Fruit fly (Drosophila melanogaster) whole organism, embryonic: ENCODE measurements around the gene bon.

Source experiments
- Asciz ChIP-seq: fragments of 200-800 bp; sonication (Bioruptor generic); optimal IDR thresholded peaks from 2 replicates; lab custom pipeline; 2017; ENCODE audit warnings: missing biosample characterization, mild to moderate bottlenecking, missing genetic modification characterization, missing genetic modification reagents
- Bgb ChIP-seq: fragments of 200-800 bp; sonication (Bioruptor generic); IDR thresholded peaks from 2 replicates; pipeline ENCODE4 v1.3.6; 2022; ENCODE audit warnings: missing biosample characterization, missing genetic modification characterization; ENCODE audit not compliant: partially characterized antibody
- CG10209 ChIP-seq: fragments of 200-800 bp; sonication (Bioruptor generic); optimal IDR thresholded peaks from 3 replicates; lab custom pipeline; 2017; ENCODE audit warnings: missing biosample characterization, mild to moderate bottlenecking, missing genetic modification characterization, missing genetic modification reagents
- CG1024 ChIP-seq: fragments of 200-800 bp; sonication (Bioruptor generic); IDR thresholded peaks from 2 replicates; pipeline ENCODE4 v1.3.6; 2022; ENCODE audit warnings: missing biosample characterization, missing genetic modification characterization
- CG10274 ChIP-seq: fragments of 200-800 bp; sonication (Bioruptor generic); optimal IDR thresholded peaks from 3 replicates; lab custom pipeline; 2017; ENCODE audit warnings: missing biosample characterization, mild to moderate bottlenecking, missing genetic modification characterization
- CG10979 ChIP-seq: fragments of 200-800 bp; sonication (Bioruptor generic); optimal IDR thresholded peaks from 2 replicates; lab custom pipeline; 2018; ENCODE audit warnings: missing biosample characterization, mild to moderate bottlenecking, missing genetic modification characterization, moderate library complexity
- CG12219 ChIP-seq: fragments of 200-800 bp; sonication (Bioruptor generic); optimal IDR thresholded peaks from 3 replicates; lab custom pipeline; 2018; ENCODE audit warnings: missing biosample characterization, mild to moderate bottlenecking, missing genetic modification characterization
- CG12391 ChIP-seq: fragments of 200-800 bp; sonication (Bioruptor generic); optimal IDR thresholded peaks from 3 replicates; lab custom pipeline; 2018; ENCODE audit warnings: missing biosample characterization, mild to moderate bottlenecking, missing genetic modification characterization, moderate library complexity
- CG15696 ChIP-seq: fragments of 200-800 bp; sonication (Bioruptor generic); optimal IDR thresholded peaks from 2 replicates; lab custom pipeline; 2019; ENCODE audit warnings: missing biosample characterization, mild to moderate bottlenecking, missing genetic modification characterization, moderate library complexity
- CG17912 ChIP-seq: fragments of 200-800 bp; sonication (Bioruptor generic); optimal IDR thresholded peaks from 2 replicates; lab custom pipeline; 2018; ENCODE audit warnings: missing biosample characterization, mild to moderate bottlenecking, missing genetic modification characterization
- CG2199 ChIP-seq: fragments of 200-800 bp; sonication (Bioruptor generic); IDR thresholded peaks from 3 replicates; pipeline ENCODE4 v1.3.6; 2022; ENCODE audit warnings: missing biosample characterization, missing genetic modification characterization
- CG2889 ChIP-seq: fragments of 200-800 bp; sonication (Bioruptor generic); IDR thresholded peaks from 3 replicates; pipeline ENCODE4 v1.3.6; 2022; ENCODE audit warnings: missing biosample characterization, missing genetic modification characterization
- CG3726 ChIP-seq: fragments of 200-800 bp; sonication (Bioruptor generic); IDR thresholded peaks from 3 replicates; pipeline ENCODE4, ENCODE4 v1.3.6; 2022; ENCODE audit warnings: missing biosample characterization, missing genetic modification characterization
- CG5245 ChIP-seq: fragments of 200-800 bp; sonication (Bioruptor generic); optimal IDR thresholded peaks from 3 replicates; lab custom pipeline; 2016; ENCODE audit warnings: missing biosample characterization, missing genetic modification characterization
- CG7745 ChIP-seq: fragments of 200-800 bp; sonication (Bioruptor generic); optimal IDR thresholded peaks from 2 replicates; lab custom pipeline; 2018; ENCODE audit warnings: missing biosample characterization, mild to moderate bottlenecking, missing genetic modification characterization, moderate library complexity
- CG8478 ChIP-seq: fragments of >200 bp; optimal IDR thresholded peaks from 2 replicates; lab custom pipeline; 2018
- CG8944 ChIP-seq: fragments of 200-800 bp; sonication (Bioruptor generic); optimal IDR thresholded peaks from 3 replicates; lab custom pipeline; 2016; ENCODE audit warnings: missing biosample characterization, missing genetic modification characterization
- CG9609 ChIP-seq: fragments of 200-800 bp; sonication (Bioruptor generic); optimal IDR thresholded peaks from 3 replicates; lab custom pipeline; 2016; ENCODE audit warnings: missing biosample characterization, missing genetic modification characterization
- CG9817 ChIP-seq: fragments of 200-800 bp; sonication (Bioruptor generic); optimal IDR thresholded peaks from 2 replicates; lab custom pipeline; 2018; ENCODE audit warnings: missing biosample characterization, mild to moderate bottlenecking, missing genetic modification characterization, moderate library complexity
- Camta ChIP-seq: fragments of 200-800 bp; sonication (Bioruptor generic); optimal IDR thresholded peaks from 2 replicates; lab custom pipeline; 2016; ENCODE audit warnings: missing biosample characterization, missing genetic modification characterization
- Chrac-16 ChIP-seq: fragments of 200-800 bp; sonication (Bioruptor generic); optimal IDR thresholded peaks from 3 replicates; lab custom pipeline; 2016; ENCODE audit warnings: missing biosample characterization, missing genetic modification characterization
- Dad ChIP-seq: fragments of 200-800 bp; sonication (Bioruptor generic); optimal IDR thresholded peaks from 3 replicates; lab custom pipeline; 2016; ENCODE audit warnings: missing biosample characterization, missing genetic modification characterization
- E2f2 ChIP-seq: fragments of 200-800 bp; sonication (Bioruptor generic); IDR thresholded peaks from 2 replicates; pipeline ENCODE4 v1.3.6; 2022; ENCODE audit warnings: missing biosample characterization, missing genetic modification characterization
- Eip74EF ChIP-seq, 2 experiments: fragments of 200-800 bp in 1 of 2; fragments of >200 bp in 1 of 2; sonication (Bioruptor generic) in 1 of 2; optimal IDR thresholded peaks; 2 replicates each; lab custom pipeline; 2017 to 2019; ENCODE audit warnings: missing biosample characterization in 2 of 2, missing genetic modification characterization in 2 of 2, mild to moderate bottlenecking in 1 of 2, moderate library complexity in 1 of 2
- Ets65A ChIP-seq: fragments of 200-800 bp; sonication (Bioruptor generic); peaks from one replicate; lab custom pipeline; 2016; ENCODE audit warnings: missing biosample characterization, missing genetic modification characterization
- GATAe ChIP-seq: fragments of 200-800 bp; sonication (Bioruptor generic); conservative IDR thresholded peaks from 2 replicates; pipeline ENCODE4 v1.3.6; 2022; ENCODE audit warnings: missing biosample characterization, missing genetic modification characterization
- HLH4C ChIP-seq: fragments of 200-800 bp; sonication (Bioruptor generic); IDR thresholded peaks from 3 replicates; pipeline ENCODE4 v1.3.6; 2022; ENCODE audit warnings: missing biosample characterization, missing genetic modification characterization; ENCODE audit not compliant: partially characterized antibody
- Kr ChIP-seq: fragments of 200-800 bp; sonication (Bioruptor generic); optimal IDR thresholded peaks from 2 replicates; lab custom pipeline; 2017; ENCODE audit warnings: missing biosample characterization, mild to moderate bottlenecking, missing genetic modification characterization
- NC2β ChIP-seq: fragments of 200-800 bp; sonication (Bioruptor generic); optimal IDR thresholded peaks from 2 replicates; lab custom pipeline; 2016; ENCODE audit warnings: missing biosample characterization, missing genetic modification characterization
- NfI ChIP-seq: fragments of 200-800 bp; sonication (Bioruptor generic); optimal IDR thresholded peaks from 3 replicates; lab custom pipeline; 2018; ENCODE audit warnings: missing biosample characterization, mild to moderate bottlenecking, missing genetic modification characterization, moderate library complexity
- Tbp ChIP-seq: fragments of >200 bp; optimal IDR thresholded peaks from 2 replicates; lab custom pipeline; 2018; ENCODE audit warnings: missing biosample characterization, missing genetic modification characterization
- bowl ChIP-seq: fragments of 200-800 bp; sonication (Bioruptor generic); IDR thresholded peaks from 2 replicates; pipeline ENCODE4 v1.3.6; 2022; ENCODE audit warnings: missing biosample characterization, missing genetic modification characterization
- cad ChIP-seq: fragments of >200 bp; optimal IDR thresholded peaks from 2 replicates; lab custom pipeline; 2017; ENCODE audit warnings: missing biosample characterization, missing genetic modification characterization
- cato ChIP-seq: fragments of 200-800 bp; sonication (Bioruptor generic); optimal IDR thresholded peaks from 2 replicates; lab custom pipeline; 2016; ENCODE audit warnings: missing biosample characterization, missing genetic modification characterization, borderline replicate concordance
- crol ChIP-seq: fragments of 200-800 bp; sonication (Bioruptor generic); IDR thresholded peaks from 2 replicates; pipeline ENCODE4 v1.3.6; 2022; ENCODE audit warnings: missing biosample characterization, missing genetic modification characterization
- eve ChIP-seq, 2 experiments: fragments of >200 bp; optimal IDR thresholded peaks; 2 replicates each; lab custom pipeline; 2017; ENCODE audit warnings: missing biosample characterization in 2 of 2, missing genetic modification characterization in 2 of 2
- fd96Cb ChIP-seq: fragments of 200-800 bp; sonication (Bioruptor generic); optimal IDR thresholded peaks from 2 replicates; lab custom pipeline; 2018; ENCODE audit warnings: missing biosample characterization, mild to moderate bottlenecking, missing genetic modification characterization, moderate library complexity
- fru ChIP-seq: fragments of >200 bp; optimal IDR thresholded peaks from 2 replicates; lab custom pipeline; 2017
- grau ChIP-seq: fragments of 200-800 bp; optimal IDR thresholded peaks from 3 replicates; lab custom pipeline; 2019; ENCODE audit warnings: missing biosample characterization, mild to moderate bottlenecking, missing genetic modification characterization, moderate library complexity
- ham ChIP-seq: fragments of 200-800 bp; sonication (Bioruptor generic); IDR thresholded peaks from 2 replicates; pipeline ENCODE4 v1.3.6; 2022; ENCODE audit warnings: missing biosample characterization, missing genetic modification characterization
- hbn ChIP-seq: fragments of 200-800 bp; sonication (Bioruptor generic); IDR thresholded peaks from 2 replicates; pipeline ENCODE4 v1.3.6; 2022; ENCODE audit warnings: missing biosample characterization, missing genetic modification characterization; ENCODE audit not compliant: partially characterized antibody
- kah ChIP-seq: fragments of 200-800 bp; sonication (Bioruptor generic); optimal IDR thresholded peaks from 2 replicates; lab custom pipeline; 2018; ENCODE audit warnings: missing biosample characterization, mild to moderate bottlenecking, missing genetic modification characterization
- knrl ChIP-seq: fragments of 200-800 bp; sonication (Bioruptor generic); IDR thresholded peaks from 3 replicates; pipeline ENCODE4 v1.3.6; 2022; ENCODE audit warnings: missing biosample characterization, missing genetic modification characterization; ENCODE audit not compliant: partially characterized antibody
- lola ChIP-seq, 3 experiments: fragments of >200 bp in 2 of 3; fragments of 200-800 bp in 1 of 3; sonication (Bioruptor generic) in 1 of 3; optimal IDR thresholded peaks; 2 replicates each; lab custom pipeline; 2017 to 2019; ENCODE audit warnings: missing biosample characterization in 3 of 3, missing genetic modification characterization in 3 of 3, mild to moderate bottlenecking in 1 of 3, moderate library complexity in 1 of 3
- lov ChIP-seq, 2 experiments: fragments of 200-800 bp in 1 of 2; fragments of >200 bp in 1 of 2; sonication (Bioruptor generic) in 1 of 2; IDR thresholded peaks in 1 of 2; optimal IDR thresholded peaks in 1 of 2; 2 replicates in 1 of 2; 3 replicates in 1 of 2; pipeline versions ENCODE4 v1.3.6 to Lab custom; 2017 to 2022; ENCODE audit warnings: missing biosample characterization in 1 of 2, missing genetic modification characterization in 1 of 2
- odd ChIP-seq: fragments of 200-800 bp; sonication (Bioruptor generic); optimal IDR thresholded peaks from 2 replicates; lab custom pipeline; 2017; ENCODE audit warnings: missing biosample characterization, mild to moderate bottlenecking, missing genetic modification characterization
- org-1 ChIP-seq: fragments of 200-800 bp; sonication (Bioruptor generic); optimal IDR thresholded peaks from 2 replicates; lab custom pipeline; 2017; ENCODE audit warnings: missing biosample characterization, missing genetic modification characterization
- p53 ChIP-seq: fragments of 200-800 bp; sonication (Bioruptor generic); optimal IDR thresholded peaks from 2 replicates; lab custom pipeline; 2016; ENCODE audit warnings: missing biosample characterization, missing genetic modification characterization
- run ChIP-seq: fragments of 200-800 bp; sonication (Bioruptor generic); optimal IDR thresholded peaks from 3 replicates; lab custom pipeline; 2018; ENCODE audit warnings: missing biosample characterization, mild to moderate bottlenecking, missing genetic modification characterization
- sd ChIP-seq: fragments of 200-800 bp; sonication (Bioruptor generic); optimal IDR thresholded peaks from 3 replicates; lab custom pipeline; 2018; ENCODE audit warnings: missing biosample characterization, mild to moderate bottlenecking, missing genetic modification characterization, moderate library complexity

bon gene

DNA sequence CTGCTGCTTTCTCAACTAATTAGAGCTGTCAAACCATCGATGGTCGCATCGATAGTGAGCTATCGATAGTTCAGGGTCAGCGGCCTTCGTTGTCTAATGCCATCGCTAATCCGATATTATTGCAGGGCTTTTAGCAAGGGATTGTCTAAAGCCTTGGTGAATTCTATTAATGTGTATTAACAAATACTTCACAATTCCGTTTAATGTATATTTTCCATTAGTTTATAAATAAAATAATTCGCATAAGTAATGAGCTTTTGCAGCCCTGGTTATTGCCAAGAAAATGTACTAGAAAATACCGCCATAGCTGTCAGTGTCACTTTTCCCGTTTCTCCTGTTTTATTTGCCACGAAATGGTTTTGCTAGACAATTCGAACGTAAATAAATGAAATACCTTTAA lies 13.1 kb upstream of the bon start, which contains the start of the genes EloB and Srp14 (continued):
- TF ChIP-seq CG8944 (GFP tag; lab: Kevin White, UChicago), result peak; percentile 57
- TF ChIP-seq fru, result no peak
- peak; percentile 75 for TF ChIP-seq CG1024 (GFP tag; lab: Robert Waterston, UW)
- TF ChIP-seq CG10979 (tag; lab: Kevin White, UChicago), result peak; percentile 67
- TF ChIP-seq eve (GFP tag; optimal IDR thresholded peaks at IDR 0.05; lab: Kevin White, UChicago), result no peak
- peak; percentile 33 for TF ChIP-seq CG7745
- peak; percentile 52 for TF ChIP-seq run (tag; lab: Kevin White, UChicago)
- no peak for TF ChIP-seq GATAe (GFP tag; lab: Robert Waterston, UW)
- TF ChIP-seq Camta (GFP tag; lab: Kevin White, UChicago), result peak; percentile 77
- TF ChIP-seq p53 (GFP tag; lab: Kevin White, UChicago), result peak; percentile 56
- TF ChIP-seq grau (tag; lab: Kevin White, UChicago), result peak; percentile 84
- TF ChIP-seq CG15696 (tag; lab: Kevin White, UChicago), result peak; percentile 87
- peak; percentile 62 for TF ChIP-seq fd96Cb (tag; lab: Kevin White, UChicago)
- TF ChIP-seq HLH4C (GFP tag; lab: Robert Waterston, UW), result peak; percentile 92
- peak; percentile 92 for TF ChIP-seq CG12391 (tag; lab: Kevin White, UChicago)
- TF ChIP-seq E2f2 (GFP tag; lab: Robert Waterston, UW), result peak; percentile 70
- peak; percentile 55 for TF ChIP-seq cato (GFP tag; lab: Kevin White, UChicago)
- TF ChIP-seq Eip74EF (GFP tag; optimal IDR thresholded peaks at IDR 0.05; lab: Kevin White, UChicago), result no peak
- TF ChIP-seq Bgb (GFP tag; lab: Robert Waterston, UW), result peak; percentile 97
- 0 out of 3 replicates have a peak, but pooled peaks have one; percentile 13 for TF ChIP-seq CG3726
- no peak; the same call in 2 of the 3 replicates for TF ChIP-seq CG2199 (GFP tag; lab: Robert Waterston, UW)
- TF ChIP-seq CG10274 (GFP tag; lab: Kevin White, UChicago), result no peak
- TF ChIP-seq NC2β, result peak; percentile 86
- TF ChIP-seq CG2889, result peak; percentile 78
- no peak for TF ChIP-seq sd (tag; lab: Kevin White, UChicago)
- TF ChIP-seq CG9817 (tag; lab: Kevin White, UChicago), result peak; percentile 86
- peak; percentile 69 for TF ChIP-seq CG10209 (GFP tag; lab: Kevin White, UChicago)
- peak; percentile 97 for TF ChIP-seq hbn (GFP tag; lab: Robert Waterston, UW)
- TF ChIP-seq NfI (GFP tag; lab: Kevin White, UChicago), result peak; percentile 77
- no peak for TF ChIP-seq Tbp
- TF ChIP-seq bowl, result peak; percentile 18; the same call in 1 of the 2 replicates
- no peak for TF ChIP-seq CG8478 (lab: Kevin White, UChicago)
- TF ChIP-seq cad (GFP tag; lab: Kevin White, UChicago), result no peak
- TF ChIP-seq CG5245, result peak; percentile 65
- TF ChIP-seq knrl, result peak; percentile 98
- TF ChIP-seq odd, result no peak
- peak; percentile 84 for TF ChIP-seq Chrac-16
- TF ChIP-seq CG9609, result peak; percentile 69
- TF ChIP-seq Ets65A (GFP tag; lab: Kevin White, UChicago), result peak; percentile 97
- TF ChIP-seq ham, result no peak
- TF ChIP-seq org-1 (GFP tag; lab: Kevin White, UChicago), result peak; percentile 1
- peak in 1 of 3 experiments; percentile 77 for TF ChIP-seq lola (GFP tag; optimal IDR thresholded peaks at IDR 0.05; lab: Kevin White, UChicago)
- TF ChIP-seq Dad, result peak; percentile 81
- peak; percentile 61 for TF ChIP-seq CG12219 (GFP tag; lab: Kevin White, UChicago)
- TF ChIP-seq crol (GFP tag; lab: Robert Waterston, UW), result peak; percentile 52; the same call in 1 of the 2 replicates
- no peak for TF ChIP-seq lov (optimal IDR thresholded peaks at IDR 0.05; lab: Kevin White, UChicago)
- TF ChIP-seq lov (GFP tag; IDR thresholded peaks at IDR 0.05; lab: Robert Waterston, UW), result no peak
- peak; percentile 18 for TF ChIP-seq kah (GFP tag; lab: Kevin White, UChicago)
- TF ChIP-seq Asciz, result no peak
- peak; percentile 64 for TF ChIP-seq CG17912 (GFP tag; lab: Kevin White, UChicago)
- TF ChIP-seq Kr (GFP tag; lab: Kevin White, UChicago), result no peak
